Worm (Caenorhabditis elegans): ENCODE results near the gene cpsf-4.
"Not testable (repeated sequence)": the region's sequence is repeated elsewhere in the genome, so short reads cannot be mapped to it uniquely, and the experiment has no call there.

cpsf-4 gene

DNA sequence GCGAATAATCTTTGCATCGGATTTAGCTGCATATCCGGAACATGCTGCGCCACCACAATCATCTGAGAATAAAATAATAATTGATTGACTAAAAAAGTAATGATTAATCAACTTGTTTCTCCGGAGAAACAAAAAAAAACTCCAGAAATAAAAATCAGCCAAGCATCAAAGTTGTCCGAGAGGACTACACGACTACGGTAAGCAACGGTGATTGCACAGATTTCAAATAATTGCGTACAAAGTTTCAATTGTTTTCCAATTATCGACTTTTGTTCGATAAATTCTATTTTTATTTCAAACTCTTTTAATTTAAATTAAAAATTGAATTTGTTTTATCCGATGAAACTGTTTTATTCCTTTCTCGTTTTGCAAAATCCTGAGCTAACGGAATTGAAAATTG lies at the start of gene cpsf-4:
Gene cpsf-4, minus strand, starts transcription at position 62 of the 400 bp plus-strand sequence.
- no peak for TF ChIP-seq unc-62 (GFP tag; optimal IDR thresholded peaks at IDR 0.05)

DNA sequence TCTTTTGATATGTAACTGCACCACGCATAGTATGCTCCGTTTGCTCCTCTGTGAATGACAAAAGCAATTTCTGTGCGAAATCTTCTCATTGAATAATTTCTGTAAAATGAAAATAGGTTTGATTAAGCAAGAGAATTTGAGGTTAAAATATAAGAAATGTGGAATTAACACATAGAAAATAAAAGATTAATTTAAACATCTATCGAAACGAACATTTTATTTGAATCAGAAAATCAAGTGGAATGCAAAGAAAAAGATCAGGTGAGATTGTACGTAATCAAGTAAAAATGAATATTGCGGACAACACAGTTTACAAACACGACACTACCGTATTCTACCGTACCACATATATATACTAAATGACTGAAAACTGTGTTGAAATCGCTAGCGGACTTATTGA lies 47.7 kb upstream of the cpsf-4 start, which contains the start of gene B0001.8:
Gene B0001.8, minus strand, starts transcription at position 101 of the 400 bp plus-strand sequence.
- TF ChIP-seq unc-62 (GFP tag; optimal IDR thresholded peaks at IDR 0.05), result no peak

DNA sequence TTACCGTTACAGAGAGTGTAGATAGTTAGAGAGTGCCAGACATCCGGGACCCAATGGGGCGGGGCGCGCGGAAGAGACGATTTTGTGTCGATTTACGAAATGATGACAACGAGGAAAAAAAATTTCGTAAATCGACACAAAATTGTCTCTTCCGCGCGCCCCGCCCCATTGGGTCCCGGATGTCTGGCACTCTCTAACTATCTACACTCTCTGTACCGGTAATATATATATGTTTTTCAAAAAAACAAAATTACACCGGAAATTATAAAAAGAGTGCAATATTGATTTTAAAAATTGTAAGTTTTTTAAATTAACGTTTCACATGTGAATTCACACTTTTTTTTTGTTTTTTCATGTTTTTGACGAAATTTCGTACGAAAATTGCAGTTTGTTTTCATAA lies 44.8 kb upstream of the cpsf-4 start, which contains the start of gene B0001.4:
Gene B0001.4, minus strand, starts transcription at position 101 of the 400 bp plus-strand sequence.
- TF ChIP-seq unc-62 (GFP tag; optimal IDR thresholded peaks at IDR 0.05), result not testable (repeated sequence)

DNA sequence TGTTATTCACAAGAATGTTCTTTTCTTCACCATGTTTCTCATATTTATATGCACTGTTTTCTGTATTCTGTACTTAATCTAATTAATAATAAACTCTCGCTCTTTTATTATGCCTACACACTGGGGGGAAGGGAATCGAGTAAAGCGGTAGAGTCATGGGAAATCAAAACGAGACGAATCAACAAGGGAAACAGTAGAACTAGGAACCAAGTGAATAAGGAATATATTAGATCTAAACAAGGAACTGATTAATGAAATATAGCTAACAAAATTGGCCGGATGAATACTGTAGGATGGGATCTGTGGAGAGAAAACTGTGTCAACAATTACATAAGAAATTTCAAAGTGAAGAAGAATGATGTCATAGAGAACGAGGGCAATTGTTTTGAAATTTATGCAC lies 41.7 kb upstream of the cpsf-4 start:
- TF ChIP-seq unc-62 (GFP tag; optimal IDR thresholded peaks at IDR 0.05), result no peak

DNA sequence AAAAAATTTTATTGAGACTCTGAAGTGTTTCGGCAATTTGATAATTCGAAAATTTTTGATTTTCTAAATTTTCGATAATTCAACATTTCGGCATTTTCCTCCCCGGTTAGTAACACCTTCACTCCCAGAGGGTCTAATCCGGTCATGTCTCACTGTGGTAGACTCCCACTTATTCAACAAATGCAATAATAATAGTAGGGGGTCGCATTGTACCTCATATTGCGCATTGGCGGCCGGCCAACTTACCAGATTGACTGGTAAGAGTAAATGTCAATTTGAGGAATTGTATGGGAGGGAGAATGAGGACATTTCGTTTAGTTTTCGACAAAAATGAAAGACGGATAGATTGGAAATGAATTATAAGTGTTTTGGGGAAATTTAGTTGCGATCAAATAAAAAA lies 40.5 kb upstream of the cpsf-4 start:
- no peak for TF ChIP-seq unc-62 (GFP tag; optimal IDR thresholded peaks at IDR 0.05)

DNA sequence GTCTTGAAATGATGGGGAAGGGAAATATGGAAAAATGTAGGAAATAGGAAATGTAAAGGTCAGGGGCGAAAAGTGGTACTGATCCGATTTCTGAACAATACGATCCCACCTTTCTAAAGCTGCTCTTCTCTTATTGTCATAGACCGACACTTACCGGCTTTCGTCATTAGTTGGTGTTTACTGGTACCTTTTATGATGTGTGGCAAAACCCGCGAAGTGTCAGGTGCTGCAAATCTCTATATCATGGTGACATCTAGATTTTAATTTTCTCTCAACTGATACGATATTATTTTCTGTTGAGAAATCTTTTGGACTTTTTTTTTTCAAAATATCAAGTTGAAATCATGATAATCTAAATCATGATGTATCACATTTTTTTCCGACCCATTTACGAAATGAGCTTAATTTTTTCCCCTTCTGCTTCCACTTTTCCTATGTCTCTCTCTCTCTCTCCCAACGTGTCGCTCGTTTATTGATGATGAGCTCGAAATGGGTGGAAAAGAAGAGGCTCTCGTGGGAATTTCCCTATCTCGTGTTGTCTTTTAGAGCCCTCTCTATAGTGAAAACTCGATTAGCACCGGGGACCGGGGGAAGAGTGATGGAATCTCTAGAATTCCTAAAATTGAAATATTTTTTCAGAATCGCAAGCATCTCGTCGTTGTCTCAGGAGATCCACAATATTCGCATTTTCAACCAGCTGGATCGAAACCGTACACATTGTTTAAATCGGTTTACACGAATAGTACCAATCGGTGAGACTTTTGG lies 38.2 kb upstream of the cpsf-4 start:
- no peak for TF ChIP-seq unc-62 (GFP tag; optimal IDR thresholded peaks at IDR 0.05)

DNA sequence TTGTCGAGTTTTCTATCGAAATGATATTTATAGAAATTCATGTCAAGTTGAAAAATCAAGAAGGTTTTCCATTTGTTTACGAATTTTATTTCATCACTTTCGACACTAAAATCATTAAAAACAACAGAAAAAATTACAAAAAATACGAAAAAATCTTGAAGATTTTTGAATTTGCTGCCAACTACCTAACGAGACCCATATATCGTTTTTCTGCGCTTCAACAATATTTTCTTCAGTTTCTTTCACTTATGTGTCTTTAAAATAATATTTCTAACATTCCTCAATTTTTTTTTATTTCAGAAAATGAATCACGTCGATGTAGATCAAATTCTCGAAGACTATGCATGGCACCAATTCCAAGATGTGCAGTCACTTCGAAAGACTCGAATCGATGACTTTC lies 36.0 kb upstream of the cpsf-4 start, which contains the start of gene lin-24:
Gene lin-24, plus strand, starts transcription at position 301 of the 400 bp plus-strand sequence.
- no peak for TF ChIP-seq unc-62 (GFP tag; optimal IDR thresholded peaks at IDR 0.05)

DNA sequence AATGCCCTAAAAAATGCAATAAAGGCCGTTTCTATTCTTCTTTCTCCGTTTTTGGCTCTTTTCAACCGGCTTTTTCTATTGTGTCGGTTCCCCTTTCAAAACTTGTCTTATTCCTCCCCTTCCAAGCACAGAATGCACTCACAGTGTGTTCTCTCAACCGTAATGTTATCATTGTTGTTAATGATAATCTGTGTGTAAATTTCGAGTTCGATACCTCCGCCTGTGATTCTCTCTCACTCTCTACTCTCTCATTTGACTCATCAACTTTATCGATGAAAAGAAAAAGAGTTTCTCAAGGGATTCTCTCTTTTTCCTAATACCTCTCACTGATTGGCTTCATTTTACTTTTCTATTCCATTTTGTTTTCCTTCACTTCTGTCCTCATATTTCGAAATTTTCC lies 35.5 kb upstream of the cpsf-4 start:
- TF ChIP-seq unc-62 (GFP tag; optimal IDR thresholded peaks at IDR 0.05), result no peak

DNA sequence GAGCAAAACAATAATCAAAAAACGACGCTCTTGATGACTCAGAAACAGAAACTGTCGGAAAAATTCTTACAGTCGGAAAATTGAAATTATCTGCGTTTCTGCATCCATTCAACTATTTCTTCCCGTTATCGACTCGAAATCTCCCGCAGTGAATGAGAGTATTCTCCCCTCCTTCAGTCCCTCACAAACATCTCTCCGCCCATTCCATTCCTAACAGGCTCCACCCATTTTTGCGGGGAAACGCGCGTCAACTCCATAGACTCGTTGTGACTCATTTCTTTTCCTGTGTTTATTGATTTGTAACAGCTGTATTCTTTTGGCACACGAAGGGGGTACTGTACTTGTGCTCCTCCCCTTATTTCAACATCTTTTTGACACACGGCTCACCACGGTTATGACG lies 34.6 kb upstream of the cpsf-4 start:
- TF ChIP-seq unc-62 (GFP tag; optimal IDR thresholded peaks at IDR 0.05), result no peak

DNA sequence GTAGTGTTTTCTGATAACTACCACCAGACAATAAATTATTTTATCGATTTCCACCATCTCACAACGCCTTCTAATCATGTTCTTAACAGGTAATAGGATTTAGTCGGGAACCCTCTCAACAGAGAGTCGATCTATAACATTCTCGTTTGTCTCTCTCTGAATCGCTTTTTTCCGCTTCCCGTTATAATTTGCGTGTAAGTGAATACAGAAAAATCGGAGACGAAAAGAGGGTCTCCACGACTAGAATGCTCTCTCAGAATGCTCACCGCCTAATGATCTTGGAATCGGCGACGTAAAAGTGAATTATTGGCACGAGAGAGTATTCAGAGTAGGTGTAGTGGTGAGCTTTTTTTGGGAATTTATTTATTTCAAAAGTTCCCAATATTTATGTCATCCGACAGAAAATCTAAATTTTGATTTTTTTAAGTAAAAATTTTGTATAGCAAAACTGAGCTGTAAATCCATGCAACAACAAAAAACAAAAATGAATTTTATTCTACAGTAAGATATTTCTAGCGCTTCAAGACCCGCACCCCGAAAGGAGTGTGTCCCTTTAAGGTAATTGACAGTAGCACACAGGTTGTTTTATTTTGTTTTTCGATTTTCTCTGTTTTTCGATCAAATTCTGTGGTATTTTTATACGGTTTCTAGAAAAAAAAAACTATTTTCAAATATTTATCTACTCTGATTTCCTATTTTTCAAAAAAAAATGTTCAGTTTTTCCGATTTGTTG lies 33.7 kb upstream of the cpsf-4 start:
- no peak for TF ChIP-seq unc-62 (GFP tag; optimal IDR thresholded peaks at IDR 0.05)

DNA sequence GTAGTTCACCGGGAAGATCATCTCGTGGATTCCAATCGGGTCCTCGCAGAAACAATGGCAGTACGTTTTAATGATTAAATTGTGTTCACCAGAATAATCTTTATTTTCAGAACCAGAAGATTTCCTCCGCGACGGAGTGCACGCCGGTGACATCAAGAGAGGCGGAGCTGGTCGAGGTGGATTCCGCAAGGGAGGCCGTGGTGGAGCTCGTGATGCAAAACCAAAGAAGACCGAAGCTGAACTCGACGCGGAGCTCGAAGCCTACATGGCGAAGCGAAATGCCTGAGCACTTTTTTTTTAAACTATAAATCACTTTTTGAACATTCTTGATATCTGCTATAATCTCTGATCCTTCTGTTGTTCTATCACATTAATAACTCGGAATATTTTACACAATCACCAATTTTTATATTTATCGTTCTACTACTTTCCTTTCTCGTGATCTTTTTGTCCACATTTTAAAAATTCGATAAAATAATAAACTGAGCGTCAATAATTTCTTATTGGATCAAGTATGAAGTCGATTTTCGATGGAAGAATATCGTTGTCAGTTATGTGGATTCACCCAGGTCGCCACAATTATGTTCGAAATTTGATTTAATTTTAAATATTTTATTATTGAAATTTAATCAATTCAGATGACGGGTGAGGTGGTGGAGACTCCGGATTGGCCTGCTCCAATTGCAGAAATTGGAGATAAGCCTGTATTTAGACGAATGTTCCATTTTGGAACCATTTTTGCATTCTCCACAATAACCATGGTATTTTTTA lies 31.3 kb upstream of the cpsf-4 start, which contains the start of gene dhhc-6:
Gene dhhc-6, plus strand, starts transcription at position 639 of the 771 bp plus-strand sequence.
- TF ChIP-seq unc-62 (GFP tag; optimal IDR thresholded peaks at IDR 0.05), result no peak

DNA sequence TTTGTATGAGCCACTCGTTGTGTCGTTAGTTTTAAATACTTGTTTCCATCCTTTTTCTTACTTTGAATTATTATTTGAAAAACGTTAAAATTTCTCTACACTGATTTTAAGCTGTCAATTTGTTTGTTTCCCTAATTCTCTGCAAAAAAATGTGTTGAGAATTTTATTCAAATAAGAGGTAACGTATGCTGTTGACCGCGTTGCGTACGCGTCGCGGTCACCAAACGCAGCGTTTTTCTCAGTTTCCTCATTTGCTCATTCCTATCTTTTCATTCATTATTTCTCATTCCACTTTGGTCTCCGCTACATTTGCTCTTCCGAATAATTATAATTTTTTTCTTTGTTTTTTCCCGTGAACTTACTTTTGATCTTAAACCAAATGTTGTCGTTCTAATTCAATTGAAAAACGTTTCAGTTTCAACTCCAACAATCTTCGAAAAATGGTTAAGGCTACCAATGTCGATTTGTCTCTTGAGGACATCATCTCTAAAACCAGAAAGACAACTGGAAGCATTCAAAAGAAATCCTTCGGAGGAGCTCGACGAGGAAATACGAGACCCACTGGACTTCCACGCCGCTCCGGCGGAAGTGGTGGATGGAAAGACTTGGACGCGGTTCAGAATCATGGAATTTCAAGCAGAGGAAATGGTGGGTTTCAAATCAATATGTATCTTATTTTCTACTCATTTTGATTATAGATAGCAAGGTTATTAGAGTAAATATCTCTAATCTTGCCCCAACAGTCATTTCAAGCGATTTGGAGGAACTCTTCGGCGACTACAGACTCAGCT lies 29.8 kb upstream of the cpsf-4 start, which contains the start of gene aly-3:
Gene aly-3, plus strand, starts transcription at position 409 of the 791 bp plus-strand sequence.
- TF ChIP-seq unc-62 (GFP tag; optimal IDR thresholded peaks at IDR 0.05), result no peak

DNA sequence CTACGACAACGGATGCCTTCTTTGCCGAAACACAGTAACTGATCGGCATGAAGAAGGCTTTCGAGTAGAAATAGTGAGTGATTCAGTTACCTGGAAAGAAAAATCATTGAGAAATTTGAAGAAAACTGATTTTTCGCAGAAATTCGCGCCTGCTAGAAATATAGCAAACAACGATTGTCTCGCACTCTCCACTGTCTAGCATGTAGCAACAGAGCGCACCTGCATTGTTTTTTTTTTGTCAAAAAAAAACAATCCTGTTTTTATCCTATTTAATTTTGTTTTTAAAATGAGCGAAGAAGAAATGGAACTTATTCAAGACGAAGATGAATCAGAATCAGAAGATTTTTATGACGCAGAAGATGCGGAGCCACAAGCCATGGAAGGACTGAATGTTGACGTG lies 27.8 kb upstream of the cpsf-4 start, which contains the start of the genes ddb-1 and M18.6:
Gene ddb-1, minus strand, starts transcription at position 90 of the 400 bp plus-strand sequence.
Gene M18.6, plus strand, starts transcription at position 235 of the 400 bp plus-strand sequence.
- no peak for TF ChIP-seq unc-62 (GFP tag; optimal IDR thresholded peaks at IDR 0.05)

DNA sequence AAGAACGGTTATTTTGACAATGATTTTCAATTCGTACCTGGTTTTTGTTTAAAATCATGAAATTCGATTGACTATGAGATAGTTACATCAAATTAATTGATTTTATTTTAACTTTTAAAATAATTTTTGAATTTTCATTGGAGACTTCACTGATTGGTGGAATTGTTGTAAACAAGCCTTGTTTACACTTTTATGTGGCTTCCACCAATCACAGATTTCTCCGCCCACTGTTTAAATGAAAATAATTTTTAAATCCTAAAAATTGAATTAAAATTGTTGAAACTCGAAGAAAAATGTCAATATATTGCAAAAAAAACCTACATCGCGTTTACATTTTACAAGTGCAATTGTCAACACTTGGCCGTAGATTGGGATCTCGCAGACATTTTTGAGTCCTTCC lies 27.3 kb upstream of the cpsf-4 start:
- TF ChIP-seq unc-62 (GFP tag; optimal IDR thresholded peaks at IDR 0.05), result no peak

DNA sequence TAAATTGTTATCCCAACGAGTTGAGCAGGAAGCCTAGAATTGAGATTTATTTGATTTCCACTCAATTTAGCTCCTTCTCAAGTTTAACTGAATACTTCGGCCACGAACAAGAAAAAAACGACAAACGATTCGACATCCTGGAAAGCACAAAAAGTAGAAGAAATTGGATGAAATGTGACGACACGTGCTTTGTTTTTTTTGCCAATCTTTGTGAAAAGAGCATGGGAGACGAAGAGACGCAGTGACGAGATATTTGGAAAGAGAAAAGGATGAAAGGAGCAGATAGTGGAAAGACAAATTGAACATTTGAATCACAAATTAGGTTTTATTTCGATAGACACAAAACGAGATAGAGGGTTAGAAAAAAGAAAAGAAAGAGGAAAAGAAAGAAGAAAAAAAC lies 21.3 kb upstream of the cpsf-4 start:
- TF ChIP-seq unc-62 (GFP tag; optimal IDR thresholded peaks at IDR 0.05), result no peak

Data from whole organism, dauer.